Fruit fly (Drosophila melanogaster) whole organism, embryonic: ENCODE results near the gene CG10195.

Experiments used
- Asciz ChIP-seq: fragments of 200-800 bp; sonication (Bioruptor generic); optimal IDR thresholded peaks from 2 replicates; lab custom pipeline; 2017; ENCODE audit warnings: missing biosample characterization, mild to moderate bottlenecking, missing genetic modification characterization, missing genetic modification reagents
- CG1024 ChIP-seq: fragments of 200-800 bp; sonication (Bioruptor generic); IDR thresholded peaks from 2 replicates; pipeline ENCODE4 v1.3.6; 2022; ENCODE audit warnings: missing biosample characterization, missing genetic modification characterization
- CG10321 ChIP-seq: fragments of 200-800 bp; sonication (Bioruptor generic); IDR thresholded peaks from 2 replicates; pipeline ENCODE4 v1.3.6; 2022; ENCODE audit warnings: missing biosample characterization, missing genetic modification characterization
- CG11696 ChIP-seq: fragments of 200-800 bp; sonication (Bioruptor generic); IDR thresholded peaks from 2 replicates; pipeline ENCODE4 v1.3.6; 2022; ENCODE audit warnings: missing biosample characterization, missing genetic modification characterization
- CG12071 ChIP-seq: fragments of 200-800 bp; sonication (Bioruptor generic); optimal IDR thresholded peaks from 3 replicates; lab custom pipeline; 2018; ENCODE audit warnings: missing biosample characterization, mild to moderate bottlenecking, missing genetic modification characterization
- CG12155 ChIP-seq: fragments of 200-800 bp; sonication (Bioruptor generic); optimal IDR thresholded peaks from 3 replicates; lab custom pipeline; 2016; ENCODE audit warnings: missing biosample characterization, missing genetic modification characterization
- CG12219 ChIP-seq: fragments of 200-800 bp; sonication (Bioruptor generic); optimal IDR thresholded peaks from 3 replicates; lab custom pipeline; 2018; ENCODE audit warnings: missing biosample characterization, mild to moderate bottlenecking, missing genetic modification characterization
- CG12236 ChIP-seq: fragments of 200-800 bp; sonication (Bioruptor generic); optimal IDR thresholded peaks from 2 replicates; lab custom pipeline; 2016; ENCODE audit warnings: missing biosample characterization, missing genetic modification characterization
- CG13123 ChIP-seq: fragments of 200-800 bp; sonication (Bioruptor generic); optimal IDR thresholded peaks from 2 replicates; lab custom pipeline; 2016; ENCODE audit warnings: missing biosample characterization, missing genetic modification characterization
- CG15479 ChIP-seq: fragments of 200-800 bp; sonication (Bioruptor generic); optimal IDR thresholded peaks from 3 replicates; lab custom pipeline; 2019; ENCODE audit warnings: missing biosample characterization, mild to moderate bottlenecking, missing genetic modification characterization, moderate library complexity
- CG15601 ChIP-seq: fragments of 200-800 bp; sonication (Bioruptor generic); optimal IDR thresholded peaks from 3 replicates; lab custom pipeline; 2019; ENCODE audit warnings: missing biosample characterization, mild to moderate bottlenecking, missing genetic modification characterization, moderate library complexity
- CG17568 ChIP-seq: fragments of 200-800 bp; sonication (Bioruptor generic); optimal IDR thresholded peaks from 2 replicates; lab custom pipeline; 2018; ENCODE audit warnings: missing biosample characterization, mild to moderate bottlenecking, missing genetic modification characterization, moderate library complexity
- CG31224 ChIP-seq: fragments of 200-800 bp; sonication (Bioruptor generic); IDR thresholded peaks from 2 replicates; pipeline ENCODE4 v1.3.6; 2022; ENCODE audit warnings: missing biosample characterization, missing genetic modification characterization
- CG3407 ChIP-seq: fragments of 200-800 bp; sonication (Bioruptor generic); optimal IDR thresholded peaks from 2 replicates; lab custom pipeline; 2018; ENCODE audit warnings: missing biosample characterization, mild to moderate bottlenecking, missing genetic modification characterization
- CG4820 ChIP-seq: fragments of 200-800 bp; sonication (Bioruptor generic); optimal IDR thresholded peaks from 3 replicates; lab custom pipeline; 2016; ENCODE audit warnings: missing biosample characterization, missing genetic modification characterization
- CG4854 ChIP-seq: fragments of 200-800 bp; sonication (Bioruptor generic); optimal IDR thresholded peaks from 2 replicates; lab custom pipeline; 2016; ENCODE audit warnings: missing biosample characterization, missing genetic modification characterization, inconsistent platforms
- CG5180 ChIP-seq: fragments of 200-800 bp; sonication (Bioruptor generic); optimal IDR thresholded peaks from 3 replicates; lab custom pipeline; 2017; ENCODE audit warnings: missing biosample characterization, missing genetic modification characterization, mild to moderate bottlenecking, moderate library complexity, missing genetic modification reagents
- CG5245 ChIP-seq: fragments of 200-800 bp; sonication (Bioruptor generic); optimal IDR thresholded peaks from 3 replicates; lab custom pipeline; 2016; ENCODE audit warnings: missing biosample characterization, missing genetic modification characterization
- CG5953 ChIP-seq: fragments of 200-800 bp; sonication (Bioruptor generic); IDR thresholded peaks from 2 replicates; pipeline ENCODE4 v1.3.6; 2022; ENCODE audit warnings: missing biosample characterization, missing genetic modification characterization
- CG6654 ChIP-seq: fragments of 200-800 bp; sonication (Bioruptor generic); optimal IDR thresholded peaks from 2 replicates; lab custom pipeline; 2017; ENCODE audit warnings: missing biosample characterization, mild to moderate bottlenecking, missing genetic modification characterization
- CG6765 ChIP-seq: fragments of 200-800 bp; sonication (Bioruptor generic); optimal IDR thresholded peaks from 3 replicates; lab custom pipeline; 2017; ENCODE audit warnings: missing biosample characterization, mild to moderate bottlenecking, missing genetic modification characterization
- CG9609 ChIP-seq: fragments of 200-800 bp; sonication (Bioruptor generic); optimal IDR thresholded peaks from 3 replicates; lab custom pipeline; 2016; ENCODE audit warnings: missing biosample characterization, missing genetic modification characterization
- CG9876 ChIP-seq: fragments of 200-800 bp; sonication (Bioruptor generic); optimal IDR thresholded peaks from 2 replicates; lab custom pipeline; 2016; ENCODE audit warnings: missing biosample characterization, missing genetic modification characterization
- CHES-1-like ChIP-seq: fragments of 200-800 bp; sonication (Bioruptor generic); optimal IDR thresholded peaks from 2 replicates; lab custom pipeline; 2016; ENCODE audit warnings: missing biosample characterization, missing genetic modification characterization
- CoRest ChIP-seq: fragments of 200-800 bp; sonication (Bioruptor generic); optimal IDR thresholded peaks from 3 replicates; lab custom pipeline; 2018; ENCODE audit warnings: missing biosample characterization, mild to moderate bottlenecking, missing genetic modification characterization, moderate library complexity
- Dbx ChIP-seq: fragments of 200-800 bp; sonication (Bioruptor generic); IDR thresholded peaks from 3 replicates; pipeline ENCODE4 v1.3.6; 2022; ENCODE audit warnings: missing biosample characterization, missing genetic modification characterization
- Doc3 ChIP-seq: fragments of 200-800 bp; sonication (Bioruptor generic); IDR thresholded peaks from 3 replicates; pipeline ENCODE4 v1.3.6; 2022; ENCODE audit warnings: missing biosample characterization, missing genetic modification characterization; ENCODE audit not compliant: partially characterized antibody
- Elba2 ChIP-seq: fragments of 200-800 bp; sonication (Bioruptor generic); optimal IDR thresholded peaks from 3 replicates; lab custom pipeline; 2016; ENCODE audit warnings: missing biosample characterization, missing genetic modification characterization
- Fer1 ChIP-seq: fragments of 200-800 bp; sonication (Bioruptor generic); optimal IDR thresholded peaks from 2 replicates; lab custom pipeline; 2017; ENCODE audit warnings: missing biosample characterization, mild to moderate bottlenecking, missing genetic modification characterization
- HLH3B ChIP-seq: fragments of 200-800 bp; sonication (Bioruptor generic); IDR thresholded peaks from 2 replicates; pipeline ENCODE4 v1.3.6; 2022; ENCODE audit warnings: missing biosample characterization, missing genetic modification characterization
- Hey ChIP-seq: fragments of 200-800 bp; sonication (Bioruptor generic); optimal IDR thresholded peaks from 3 replicates; lab custom pipeline; 2018; ENCODE audit warnings: missing biosample characterization, mild to moderate bottlenecking, missing genetic modification characterization
- Med ChIP-seq: fragments of 200-800 bp; sonication (Bioruptor generic); peaks from one replicate; lab custom pipeline; 2016; ENCODE audit warnings: missing biosample characterization, missing genetic modification characterization, mild to moderate bottlenecking, inconsistent platforms, moderate library complexity
- Nf-YA ChIP-seq: fragments of 200-800 bp; sonication (Bioruptor generic); IDR thresholded peaks from 2 replicates; pipeline ENCODE4 v1.3.6; 2022; ENCODE audit warnings: missing biosample characterization, missing genetic modification characterization
- Opbp ChIP-seq: fragments of 200-800 bp; sonication (Bioruptor generic); IDR thresholded peaks from 3 replicates; pipeline ENCODE4 v1.3.6; 2022; ENCODE audit warnings: missing biosample characterization, missing genetic modification characterization; ENCODE audit not compliant: partially characterized antibody
- Optix ChIP-seq: fragments of 200-800 bp; sonication (Bioruptor generic); IDR thresholded peaks from 3 replicates; pipeline ENCODE4 v1.3.6; 2022; ENCODE audit warnings: missing biosample characterization, missing genetic modification characterization
- Scr ChIP-seq: fragments of 200-800 bp; sonication (Bioruptor generic); IDR thresholded peaks from 2 replicates; pipeline ENCODE4 v1.3.6; 2022; ENCODE audit warnings: missing biosample characterization, missing genetic modification characterization; ENCODE audit not compliant: partially characterized antibody
- Sox102F ChIP-seq: fragments of 200-800 bp; sonication (Bioruptor generic); optimal IDR thresholded peaks from 2 replicates; lab custom pipeline; 2018; ENCODE audit warnings: missing biosample characterization, mild to moderate bottlenecking, missing genetic modification characterization, moderate library complexity
- Usf ChIP-seq: fragments of 200-800 bp; sonication (Bioruptor generic); optimal IDR thresholded peaks from 2 replicates; lab custom pipeline; 2017; ENCODE audit warnings: missing genotype, missing biosample characterization, missing genetic modification characterization
- ap ChIP-seq: fragments of 200-800 bp; sonication (Bioruptor generic); IDR thresholded peaks from 2 replicates; pipeline ENCODE4 v1.3.6; 2022; ENCODE audit warnings: missing biosample characterization, missing genetic modification characterization
- ash1 ChIP-seq: fragments of 200-800 bp; sonication (Bioruptor generic); optimal IDR thresholded peaks from 2 replicates; lab custom pipeline; 2018; ENCODE audit warnings: missing biosample characterization, mild to moderate bottlenecking, missing genetic modification characterization
- cad ChIP-seq: fragments of >200 bp; optimal IDR thresholded peaks from 2 replicates; lab custom pipeline; 2017; ENCODE audit warnings: missing biosample characterization, missing genetic modification characterization
- cas ChIP-seq: fragments of 200-800 bp; sonication (Bioruptor generic); IDR thresholded peaks from 2 replicates; pipeline ENCODE4 v1.3.6; 2022; ENCODE audit warnings: missing biosample characterization, missing genetic modification characterization
- esg ChIP-seq: fragments of 200-800 bp; sonication (Bioruptor generic); conservative IDR thresholded peaks from 2 replicates; pipeline ENCODE4 v1.3.6; 2022; ENCODE audit warnings: missing biosample characterization, missing genetic modification characterization
- gt ChIP-seq: fragments of 200-800 bp; sonication (Bioruptor generic); IDR thresholded peaks from 2 replicates; pipeline ENCODE4 v1.3.6; 2022; ENCODE audit warnings: missing biosample characterization, missing genetic modification characterization
- ken ChIP-seq: fragments of 200-800 bp; sonication (Bioruptor generic); IDR thresholded peaks from 3 replicates; pipeline ENCODE4 v1.3.6; 2022; ENCODE audit warnings: missing biosample characterization, missing genetic modification characterization
- mld ChIP-seq: fragments of 200-800 bp; sonication (Bioruptor generic); IDR thresholded peaks from 3 replicates; pipeline ENCODE4 v1.3.6; 2022; ENCODE audit warnings: missing biosample characterization, missing genetic modification characterization; ENCODE audit not compliant: partially characterized antibody
- nmo ChIP-seq: fragments of 200-800 bp; sonication (Bioruptor generic); optimal IDR thresholded peaks from 2 replicates; lab custom pipeline; 2018; ENCODE audit warnings: missing biosample characterization, mild to moderate bottlenecking, missing genetic modification characterization, moderate library complexity
- schlank ChIP-seq: fragments of 200-800 bp; sonication (Bioruptor generic); optimal IDR thresholded peaks from 2 replicates; lab custom pipeline; 2018; ENCODE audit warnings: missing biosample characterization, mild to moderate bottlenecking, missing genetic modification characterization
- sim ChIP-seq: fragments of 200-800 bp; sonication (Bioruptor generic); IDR thresholded peaks from 2 replicates; pipeline ENCODE4 v1.3.6; 2022; ENCODE audit warnings: missing biosample characterization, missing genetic modification characterization
- ssp ChIP-seq: fragments of 200-800 bp; sonication (Bioruptor generic); IDR thresholded peaks from 2 replicates; pipeline ENCODE4 v1.3.6; 2022; ENCODE audit warnings: missing biosample characterization, missing genetic modification characterization
- wor ChIP-seq: fragments of 200-800 bp; sonication (Bioruptor generic); IDR thresholded peaks from 2 replicates; pipeline ENCODE4 v1.3.6; 2022; ENCODE audit warnings: missing biosample characterization, missing genetic modification characterization
- zfh1 ChIP-seq: fragments of 200-800 bp; sonication (Bioruptor generic); IDR thresholded peaks from 3 replicates; pipeline ENCODE4 v1.3.6; 2022; ENCODE audit warnings: missing biosample characterization, missing genetic modification characterization

The CG10195 gene

DNA sequence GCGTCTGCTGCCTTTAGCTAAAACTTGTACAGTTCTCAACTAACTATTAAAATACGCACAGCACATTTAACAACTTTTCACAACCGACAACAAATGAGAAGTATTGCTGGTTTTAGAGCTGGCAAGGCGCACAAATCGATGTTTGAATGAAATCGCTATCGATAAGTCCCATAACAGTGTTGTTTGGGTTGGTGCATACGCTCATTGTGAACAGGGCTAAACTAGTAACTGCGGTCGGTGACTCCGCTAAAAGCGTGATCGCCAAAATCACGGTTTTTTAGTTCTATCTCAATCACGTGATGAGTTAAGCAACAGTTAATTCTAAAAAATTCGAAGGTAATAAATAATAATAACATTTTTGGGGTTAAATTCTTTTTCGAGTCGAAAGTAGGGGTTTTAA, 31.1 kb downstream of the CG10195 start, which contains the start of gene Top2 (continued):
- TF ChIP-seq CG5245 (GFP tag; lab: Kevin White, UChicago) (peak; percentile 4), CG6765 (GFP tag; lab: Kevin White, UChicago) (no peak), CHES-1-like (GFP tag; lab: Kevin White, UChicago) (peak; percentile 67), Asciz (no peak), CG12155 (GFP tag; lab: Kevin White, UChicago) (peak; percentile 34), Nf-YA (GFP tag; lab: Robert Waterston, UW) (no peak), CG31224 (GFP tag; lab: Robert Waterston, UW) (no peak), Elba2 (GFP tag; lab: Kevin White, UChicago) (peak; percentile 4), CG11696 (no peak), CG13123 (GFP tag; lab: Kevin White, UChicago) (peak; percentile 47), Sox102F (GFP tag; lab: Kevin White, UChicago) (no peak), Optix (GFP tag; lab: Robert Waterston, UW) (no peak), CG5953 (GFP tag; lab: Robert Waterston, UW) (no peak), schlank (tag; lab: Kevin White, UChicago) (no peak), CG9609 (GFP tag; lab: Kevin White, UChicago) (peak; percentile 28), zfh1 (peak; percentile 37; the same call in 1 of the 3 replicates), esg (GFP tag; lab: Robert Waterston, UW) (no peak), HLH3B (GFP tag; lab: Robert Waterston, UW) (no peak), CG17568 (GFP tag; lab: Kevin White, UChicago) (no peak), sim (GFP tag; lab: Robert Waterston, UW) (no peak), wor (GFP tag; lab: Robert Waterston, UW) (no peak), Doc3 (GFP tag; lab: Robert Waterston, UW) (peak; percentile 61), CG15479 (GFP tag; lab: Kevin White, UChicago) (no peak), Usf (GFP tag; lab: Kevin White, UChicago) (peak; percentile 81), CG6654 (no peak), CG15601 (tag; lab: Kevin White, UChicago) (peak; percentile 36), CG12236 (no peak), CG12219 (GFP tag; lab: Kevin White, UChicago) (no peak), Dbx (GFP tag; lab: Robert Waterston, UW) (0 out of 3 replicates have a peak, but pooled peaks have one; percentile 20), cad (GFP tag; lab: Kevin White, UChicago) (no peak), cas (GFP tag; lab: Robert Waterston, UW) (no peak), mld (GFP tag; lab: Robert Waterston, UW) (peak; percentile 68; the same call in 1 of the 3 replicates), Scr (peak; percentile 76), CG5180 (GFP tag; lab: Kevin White, UChicago) (no peak), ash1 (GFP tag; lab: Kevin White, UChicago) (no peak), CG10321 (GFP tag; lab: Robert Waterston, UW) (no peak), gt (GFP tag; lab: Robert Waterston, UW) (no peak), CG12071 (GFP tag; lab: Kevin White, UChicago) (no peak), CG4854 (GFP tag; lab: Kevin White, UChicago) (no peak), Hey (tag; lab: Kevin White, UChicago) (no peak), ap (GFP tag; lab: Robert Waterston, UW) (no peak), Med (GFP tag; lab: Kevin White, UChicago) (peak; percentile 92), Opbp (GFP tag; lab: Robert Waterston, UW) (peak; percentile 88), CG9876 (GFP tag; lab: Kevin White, UChicago) (peak; percentile 57), nmo (GFP tag; lab: Kevin White, UChicago) (peak; percentile 70), ssp (peak; percentile 83), CG4820 (no peak), ken (GFP tag; lab: Robert Waterston, UW) (0 out of 3 replicates have a peak, but pooled peaks have one; percentile 7), CG3407 (no peak), Fer1 (GFP tag; lab: Kevin White, UChicago) (no peak), CG1024 (GFP tag; lab: Robert Waterston, UW) (no peak), CoRest (tag; lab: Kevin White, UChicago) (peak; percentile 69)
